Worm (Caenorhabditis elegans) whole organism, midembryonic: ENCODE measurements around the gene Y73C8B.3.

Source experiments
- T22C8.4 ChIP-seq: fragments of 200-800 bp; sonication (Bioruptor generic); IDR thresholded peaks from 2 replicates; pipeline ENCODE4 v1.3.6; 2022; ENCODE audit warnings: missing genetic modification characterization, missing compliant biosample characterization
- cog-1 ChIP-seq: sonication (generic microtip); optimal IDR thresholded peaks from 2 replicates; lab custom pipeline; 2016; ENCODE audit warnings: missing genetic modification characterization, missing compliant biosample characterization
- flt-1 ChIP-seq: fragments of 200-800 bp; sonication (Bioruptor generic); IDR thresholded peaks from 2 replicates; pipeline ENCODE4 v1.3.6; 2022; ENCODE audit warnings: missing genetic modification characterization, missing compliant biosample characterization
- klf-2 ChIP-seq: fragments of 200-800 bp; sonication (Bioruptor generic); conservative IDR thresholded peaks from 2 replicates; pipeline ENCODE4 v1.3.6; 2022; ENCODE audit warnings: missing genetic modification reagents, missing genetic modification characterization, missing compliant biosample characterization
- med-1 ChIP-seq: sonication (generic microtip); optimal IDR thresholded peaks from 2 replicates; lab custom pipeline; 2017; ENCODE audit warnings: missing genetic modification characterization, mild to moderate bottlenecking, missing compliant biosample characterization, antibody characterized with exemption, missing genetic modification reagents; ENCODE audit not compliant: insufficient read depth
- ref-1 ChIP-seq: fragments of 200-800 bp; sonication (Bioruptor generic); conservative IDR thresholded peaks from 2 replicates; pipeline ENCODE4 v1.3.6; 2022; ENCODE audit warnings: missing genetic modification reagents, missing genetic modification characterization, missing compliant biosample characterization
- tab-1 ChIP-seq: fragments of 200-800 bp; sonication (Bioruptor generic); IDR thresholded peaks from 2 replicates; pipeline ENCODE4 v1.3.6; 2022; ENCODE audit warnings: missing genetic modification characterization, missing compliant biosample characterization
- ztf-23 ChIP-seq: fragments of 200-800 bp; sonication (Bioruptor generic); IDR thresholded peaks from 2 replicates; pipeline ENCODE4 v1.3.6; 2022; ENCODE audit warnings: missing genetic modification reagents, missing genetic modification characterization, missing compliant biosample characterization
- ztf-29 ChIP-seq: fragments of 200-800 bp; sonication (Bioruptor generic); IDR thresholded peaks from 2 replicates; pipeline ENCODE4 v1.3.6; 2022; ENCODE audit warnings: missing genetic modification reagents, missing genetic modification characterization, missing compliant biosample characterization

Gene Y73C8B.3

DNA sequence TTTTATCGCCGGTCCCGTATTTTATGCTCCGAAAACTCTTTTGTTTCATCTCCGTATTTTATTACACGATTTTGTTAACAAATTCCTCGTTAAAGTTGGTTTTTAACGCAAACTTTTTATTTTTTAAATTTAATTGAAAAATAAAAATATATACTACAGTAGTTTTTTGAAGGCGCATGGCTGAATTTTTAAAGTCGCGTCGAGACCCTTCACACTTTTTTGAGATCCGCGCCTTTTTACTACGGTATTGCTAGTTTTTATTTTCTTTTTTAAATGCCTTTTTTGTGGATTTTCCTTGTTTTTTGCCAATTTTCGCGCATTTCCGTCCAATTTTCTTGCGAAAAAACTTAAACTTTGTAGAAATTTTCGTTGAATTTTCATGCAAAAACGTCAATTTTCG, 11.4 kb upstream of the Y73C8B.3 start:
- no peak for TF ChIP-seq tab-1 (GFP tag; lab: Robert Waterston, UW)
- TF ChIP-seq ztf-29 (GFP tag; lab: Robert Waterston, UW): no peak
- TF ChIP-seq flt-1 (GFP tag; lab: Robert Waterston, UW): no peak
- no peak for TF ChIP-seq klf-2 (GFP tag; lab: Robert Waterston, UW)
- no peak for TF ChIP-seq T22C8.4
- TF ChIP-seq ztf-23 (GFP tag; lab: Robert Waterston, UW): no peak
- no peak for TF ChIP-seq cog-1 (tag; lab: Kevin White, UChicago)
- TF ChIP-seq med-1 (GFP tag; lab: Kevin White, UChicago): no peak
- TF ChIP-seq ref-1 (GFP tag; lab: Robert Waterston, UW): no peak

ce11 chrV:3200323-3200722, 7.3 kb upstream of the Y73C8B.3 start, which contains the start of gene K08D9.4:
K08D9.4 (minus strand) TSS chrV:3200423.
- no peak for TF ChIP-seq med-1 (GFP tag; lab: Kevin White, UChicago)
- no peak for TF ChIP-seq cog-1 (tag; lab: Kevin White, UChicago)
- no peak for TF ChIP-seq T22C8.4
- TF ChIP-seq klf-2 (GFP tag; lab: Robert Waterston, UW): no peak

- TF ChIP-seq klf-2 (GFP tag; lab: Robert Waterston, UW): no peak
- TF ChIP-seq ztf-29 (GFP tag; lab: Robert Waterston, UW): no peak
- TF ChIP-seq flt-1 (GFP tag; lab: Robert Waterston, UW): no peak
- no peak for TF ChIP-seq tab-1 (GFP tag; lab: Robert Waterston, UW)
- no peak for TF ChIP-seq med-1 (GFP tag; lab: Kevin White, UChicago)
- no peak for TF ChIP-seq ztf-23 (GFP tag; lab: Robert Waterston, UW)
- TF ChIP-seq cog-1 (tag; lab: Kevin White, UChicago): no peak
- no peak for TF ChIP-seq T22C8.4
- TF ChIP-seq ref-1 (GFP tag; lab: Robert Waterston, UW): no peak
These were observed 3.8 kb upstream of the Y73C8B.3 start, which contains the start of the genes Y73C8B.1 and Y73C8B.5 for ce11 chrV:3196832-3197329. Y73C8B.1 (minus strand) TSS chrV:3196882. Y73C8B.5 (plus strand) TSS chrV:3197268.

ce11 chrV:3195814-3196213, 2.8 kb upstream of the Y73C8B.3 start:
- no peak for TF ChIP-seq cog-1 (tag; lab: Kevin White, UChicago)
- TF ChIP-seq T22C8.4: no peak
- no peak for TF ChIP-seq klf-2 (GFP tag; lab: Robert Waterston, UW)
- TF ChIP-seq flt-1 (GFP tag; lab: Robert Waterston, UW): no peak
- no peak for TF ChIP-seq ref-1 (GFP tag; lab: Robert Waterston, UW)
- no peak for TF ChIP-seq ztf-29 (GFP tag; lab: Robert Waterston, UW)
- TF ChIP-seq med-1 (GFP tag; lab: Kevin White, UChicago): no peak
- no peak for TF ChIP-seq ztf-23 (GFP tag; lab: Robert Waterston, UW)
- no peak for TF ChIP-seq tab-1 (GFP tag; lab: Robert Waterston, UW)

- TF ChIP-seq tab-1 (GFP tag; lab: Robert Waterston, UW) (no peak), klf-2 (GFP tag; lab: Robert Waterston, UW) (no peak), ref-1 (GFP tag; lab: Robert Waterston, UW) (no peak), ztf-29 (GFP tag; lab: Robert Waterston, UW) (no peak), ztf-23 (GFP tag; lab: Robert Waterston, UW) (no peak), cog-1 (tag; lab: Kevin White, UChicago) (peak; percentile 5)
These were observed 2.0 kb upstream of the Y73C8B.3 start, which contains the start of gene Y73C8B.2 for ce11 chrV:3194952-3195450. Y73C8B.2 (minus strand) TSS chrV:3195002.

DNA sequence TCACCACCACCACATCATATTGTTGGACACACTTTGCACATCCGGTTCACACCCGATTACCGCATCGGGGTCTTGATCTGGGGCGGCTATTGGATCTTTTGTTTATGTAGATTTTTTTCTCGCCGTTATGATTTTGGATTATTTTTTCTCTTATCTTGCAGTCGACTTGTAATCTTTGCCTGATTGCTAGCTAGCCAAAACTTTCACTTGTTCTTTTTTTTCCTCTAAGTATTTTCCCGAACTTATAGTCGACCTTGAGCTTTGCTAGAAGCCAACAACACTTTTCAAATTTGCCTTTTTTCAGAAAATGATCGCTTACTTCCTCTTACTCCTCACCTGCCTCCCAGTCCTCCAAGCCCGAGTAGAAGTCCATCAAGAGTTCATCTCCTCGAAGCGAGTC, 5.0 kb downstream of the Y73C8B.3 start, which contains the start of gene lag-2:
lag-2 (plus strand) TSS at position 301 of the 400 bp plus-strand sequence.
- TF ChIP-seq tab-1 (GFP tag; lab: Robert Waterston, UW) (no peak), flt-1 (GFP tag; lab: Robert Waterston, UW) (no peak), cog-1 (tag; lab: Kevin White, UChicago) (no peak), ztf-29 (GFP tag; lab: Robert Waterston, UW) (no peak), klf-2 (GFP tag; lab: Robert Waterston, UW) (no peak), med-1 (GFP tag; lab: Kevin White, UChicago) (no peak), ztf-23 (GFP tag; lab: Robert Waterston, UW) (no peak)

DNA sequence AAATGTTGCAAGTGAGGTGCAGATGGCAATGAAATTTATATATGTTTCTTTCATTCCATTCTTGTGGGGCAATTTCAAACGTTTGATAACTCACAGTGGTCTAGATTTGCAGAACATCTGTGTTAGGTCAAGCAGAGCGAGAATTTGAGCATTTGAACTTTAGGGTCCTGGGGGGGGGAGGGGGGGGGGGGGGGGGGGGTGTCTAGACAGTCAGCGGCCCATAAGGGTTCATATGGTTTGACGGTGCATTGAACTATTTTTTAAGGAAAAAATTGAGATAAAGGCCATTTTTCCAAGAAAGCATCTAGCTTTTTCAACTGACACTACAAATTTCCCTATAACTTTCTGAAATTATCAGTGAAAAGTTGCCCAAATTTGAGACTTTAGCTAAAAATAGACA, 7.2 kb downstream of the Y73C8B.3 start:
- TF ChIP-seq ztf-23 (GFP tag; lab: Robert Waterston, UW) (no peak), ztf-29 (GFP tag; lab: Robert Waterston, UW) (no peak), med-1 (GFP tag; lab: Kevin White, UChicago) (no peak), flt-1 (GFP tag; lab: Robert Waterston, UW) (no peak), cog-1 (tag; lab: Kevin White, UChicago) (no peak), ref-1 (GFP tag; lab: Robert Waterston, UW) (no peak), T22C8.4 (no peak), klf-2 (GFP tag; lab: Robert Waterston, UW) (no peak), tab-1 (GFP tag; lab: Robert Waterston, UW) (no peak)

- TF ChIP-seq cog-1 (tag; lab: Kevin White, UChicago) (no peak), T22C8.4 (no peak), tab-1 (GFP tag; lab: Robert Waterston, UW) (no peak), ztf-29 (GFP tag; lab: Robert Waterston, UW) (no peak), klf-2 (GFP tag; lab: Robert Waterston, UW) (no peak), med-1 (GFP tag; lab: Kevin White, UChicago) (no peak), ref-1 (GFP tag; lab: Robert Waterston, UW) (no peak), ztf-23 (GFP tag; lab: Robert Waterston, UW) (no peak)
These were observed 16.9 kb downstream of the Y73C8B.3 start, which contains the start of gene srab-8 for ce11 chrV:3176161-3176560. srab-8 (plus strand) TSS chrV:3176461.

DNA sequence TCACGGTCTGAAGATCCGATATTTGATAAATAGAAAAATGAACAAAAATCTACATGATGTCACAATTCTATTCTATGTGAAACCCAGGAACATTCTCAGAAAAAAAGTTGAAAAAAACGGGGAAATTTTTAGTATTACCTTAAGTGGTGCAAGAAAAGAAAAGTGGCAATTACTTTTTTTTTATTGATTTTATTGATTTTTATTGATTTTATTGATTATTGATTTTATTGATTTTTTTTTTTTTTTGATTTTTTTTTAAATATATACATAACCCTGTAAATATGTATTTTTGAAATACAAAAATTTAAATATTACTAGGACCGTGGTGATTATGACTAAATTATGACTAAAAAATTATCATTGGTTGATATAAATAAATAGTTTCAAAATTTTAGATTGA, 21.4 kb downstream of the Y73C8B.3 start:
- TF ChIP-seq ztf-29 (GFP tag; lab: Robert Waterston, UW) (no peak), T22C8.4 (peak; percentile 57; the same call in 1 of the 2 replicates)
